Worm (Caenorhabditis elegans): Measurements from ENCODE around the gene C08E3.14.

DNA sequence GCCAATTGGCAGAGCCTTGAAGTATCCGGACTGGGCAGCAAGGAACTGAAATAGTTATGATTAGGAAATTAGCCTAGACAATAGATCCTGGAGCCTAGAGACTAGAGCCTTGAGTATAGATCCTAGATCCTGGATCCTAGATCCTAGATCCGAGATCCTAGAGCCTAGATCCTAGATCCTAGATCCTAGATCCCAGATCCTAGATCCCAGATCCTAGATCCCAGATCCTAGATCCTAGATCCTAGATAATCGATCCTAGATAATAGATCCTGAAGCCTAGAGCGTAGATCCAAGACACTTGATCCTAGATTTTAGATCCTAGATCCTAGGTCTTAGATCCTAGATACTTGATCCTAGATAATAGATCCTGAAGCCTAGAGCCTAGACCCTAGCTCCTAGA is 20.8 kb upstream of the C08E3.14 start:
- TF ChIP-seq B0310.2 (tag; optimal IDR thresholded peaks at IDR 0.05) (no peak), ama-1 (optimal IDR thresholded peaks at IDR 0.05) (no peak), aly-1 (tag; optimal IDR thresholded peaks at IDR 0.05) (no peak), ceh-13 (GFP tag; optimal IDR thresholded peaks at IDR 0.05) (no peak), flt-1 (GFP tag; IDR thresholded peaks at IDR 0.05) (no peak), hmbx-1 (tag; optimal IDR thresholded peaks at IDR 0.05) (no peak), ceh-36 (tag; optimal IDR thresholded peaks at IDR 0.05) (no peak), tra-4 (tag; optimal IDR thresholded peaks at IDR 0.05) (no peak), sea-1 (GFP tag; conservative IDR thresholded peaks at IDR 0.05) (no peak), hmg-4 (GFP tag; optimal IDR thresholded peaks at IDR 0.05) (no peak), scrt-1 (GFP tag; IDR thresholded peaks at IDR 0.05) (no peak), tbx-11 (GFP tag; IDR thresholded peaks at IDR 0.05) (no peak), F13C5.2 (tag; optimal IDR thresholded peaks at IDR 0.05) (no peak), hnd-1 (tag; optimal IDR thresholded peaks at IDR 0.05) (no peak)

Measured in whole organism, early embryonic.